Fruit fly (Drosophila melanogaster) whole organism, embryonic: ENCODE measurements around the gene CG17819.

Experiments used
- Ada2b ChIP-seq: fragments of 200-800 bp; sonication (Bioruptor generic); IDR thresholded peaks from 2 replicates; pipeline ENCODE4 v1.3.6; 2022; ENCODE audit warnings: missing biosample characterization, missing genetic modification characterization
- CG10267 ChIP-seq: fragments of 200-800 bp; sonication (Bioruptor generic); optimal IDR thresholded peaks from 2 replicates; lab custom pipeline; 2018; ENCODE audit warnings: missing biosample characterization, mild to moderate bottlenecking, missing genetic modification characterization, moderate library complexity
- CG10274 ChIP-seq: fragments of 200-800 bp; sonication (Bioruptor generic); optimal IDR thresholded peaks from 3 replicates; lab custom pipeline; 2017; ENCODE audit warnings: missing biosample characterization, mild to moderate bottlenecking, missing genetic modification characterization
- CG10462 ChIP-seq: fragments of 200-800 bp; sonication (Bioruptor generic); optimal IDR thresholded peaks from 2 replicates; lab custom pipeline; 2016; ENCODE audit warnings: missing biosample characterization, missing genetic modification characterization
- CG11696 ChIP-seq: fragments of 200-800 bp; sonication (Bioruptor generic); IDR thresholded peaks from 2 replicates; pipeline ENCODE4 v1.3.6; 2022; ENCODE audit warnings: missing biosample characterization, missing genetic modification characterization
- CG12391 ChIP-seq: fragments of 200-800 bp; sonication (Bioruptor generic); optimal IDR thresholded peaks from 3 replicates; lab custom pipeline; 2018; ENCODE audit warnings: missing biosample characterization, mild to moderate bottlenecking, missing genetic modification characterization, moderate library complexity
- CG12744 ChIP-seq: fragments of 200-800 bp; sonication (Bioruptor generic); optimal IDR thresholded peaks from 2 replicates; lab custom pipeline; 2016; ENCODE audit warnings: missing biosample characterization, missing genetic modification characterization
- CG1603 ChIP-seq: fragments of 200-800 bp; sonication (Bioruptor generic); optimal IDR thresholded peaks from 2 replicates; lab custom pipeline; 2019; ENCODE audit warnings: missing biosample characterization, mild to moderate bottlenecking, missing genetic modification characterization, moderate library complexity
- CG17186 ChIP-seq: fragments of 200-800 bp; sonication (Bioruptor generic); optimal IDR thresholded peaks from 3 replicates; lab custom pipeline; 2017; ENCODE audit warnings: missing biosample characterization, missing genetic modification reagents, missing genetic modification characterization
- CG30403 ChIP-seq: fragments of 200-800 bp; sonication (Bioruptor generic); optimal IDR thresholded peaks from 3 replicates; lab custom pipeline; 2016; ENCODE audit warnings: missing biosample characterization, missing genetic modification characterization
- CG32767 ChIP-seq: fragments of 200-800 bp; sonication (Bioruptor generic); IDR thresholded peaks from 2 replicates; pipeline ENCODE4 v1.3.6; 2022; ENCODE audit warnings: missing biosample characterization, missing genetic modification characterization
- CG32772 ChIP-seq: fragments of 200-800 bp; sonication (Bioruptor generic); IDR thresholded peaks from 2 replicates; pipeline ENCODE4 v1.3.6; 2022; ENCODE audit warnings: missing biosample characterization, missing genetic modification characterization
- CG7839 ChIP-seq: fragments of 200-800 bp; sonication (Bioruptor generic); optimal IDR thresholded peaks from 3 replicates; lab custom pipeline; 2018; ENCODE audit warnings: missing biosample characterization, mild to moderate bottlenecking, missing genetic modification characterization, moderate library complexity
- CG8290 ChIP-seq, 3 experiments: fragments of 200-800 bp; sonication (Bioruptor generic); optimal IDR thresholded peaks; 2 replicates each; lab custom pipeline; 2016 to 2019; ENCODE audit warnings: missing biosample characterization in 3 of 3, missing genetic modification characterization in 3 of 3, mild to moderate bottlenecking in 2 of 3, moderate library complexity in 1 of 3
- D ChIP-seq, 2 experiments: fragments of 200-800 bp in 1 of 2; fragments of >200 bp in 1 of 2; sonication (Bioruptor generic) in 1 of 2; optimal IDR thresholded peaks; 2 replicates in 1 of 2; 3 replicates in 1 of 2; lab custom pipeline; 2017; ENCODE audit warnings: mild to moderate bottlenecking in 1 of 2, missing biosample characterization in 1 of 2, missing genetic modification characterization in 1 of 2, missing genetic modification reagents in 1 of 2
- Dip3 ChIP-seq: fragments of 200-800 bp; sonication (Bioruptor generic); optimal IDR thresholded peaks from 3 replicates; lab custom pipeline; 2016; ENCODE audit warnings: missing biosample characterization, missing genetic modification characterization
- E2f1 ChIP-seq: fragments of 200-800 bp; sonication (Bioruptor generic); IDR thresholded peaks from 2 replicates; pipeline ENCODE4 v1.3.6; 2022; ENCODE audit warnings: missing biosample characterization, missing genetic modification characterization
- Fer3 ChIP-seq: fragments of 200-800 bp; sonication (Bioruptor generic); optimal IDR thresholded peaks from 2 replicates; lab custom pipeline; 2018; ENCODE audit warnings: missing biosample characterization, mild to moderate bottlenecking, missing genetic modification characterization, moderate library complexity
- HLH4C ChIP-seq: fragments of 200-800 bp; sonication (Bioruptor generic); IDR thresholded peaks from 3 replicates; pipeline ENCODE4 v1.3.6; 2022; ENCODE audit warnings: missing biosample characterization, missing genetic modification characterization; ENCODE audit not compliant: partially characterized antibody
- HLH54F ChIP-seq: fragments of 200-800 bp; sonication (Bioruptor generic); optimal IDR thresholded peaks from 3 replicates; lab custom pipeline; 2016; ENCODE audit warnings: missing biosample characterization, missing genetic modification characterization
- HmgZ ChIP-seq: fragments of 200-800 bp; sonication (Bioruptor generic); optimal IDR thresholded peaks from 2 replicates; lab custom pipeline; 2018; ENCODE audit warnings: missing biosample characterization, mild to moderate bottlenecking, missing genetic modification characterization
- Hr3 ChIP-seq: fragments of 200-800 bp; sonication (Bioruptor generic); optimal IDR thresholded peaks from 3 replicates; lab custom pipeline; 2016; ENCODE audit warnings: missing biosample characterization, missing genetic modification characterization
- Hr78 ChIP-seq, 2 experiments: fragments of 200-800 bp in 1 of 2; fragments of >200 bp in 1 of 2; sonication (Bioruptor generic) in 1 of 2; optimal IDR thresholded peaks; 2 replicates each; lab custom pipeline; 2017 to 2019; ENCODE audit warnings: missing biosample characterization in 2 of 2, missing genetic modification characterization in 2 of 2, mild to moderate bottlenecking in 1 of 2, moderate library complexity in 1 of 2
- Lhr ChIP-seq: fragments of 200-800 bp; sonication (Bioruptor generic); optimal IDR thresholded peaks from 3 replicates; lab custom pipeline; 2017; ENCODE audit warnings: mild to moderate bottlenecking, missing biosample characterization, missing genetic modification reagents, missing genetic modification characterization
- Max ChIP-seq: fragments of 200-800 bp; sonication (Bioruptor generic); optimal IDR thresholded peaks from 2 replicates; lab custom pipeline; 2016; ENCODE audit warnings: missing biosample characterization, mild to moderate bottlenecking, missing genetic modification characterization
- NC2β ChIP-seq: fragments of 200-800 bp; sonication (Bioruptor generic); optimal IDR thresholded peaks from 2 replicates; lab custom pipeline; 2016; ENCODE audit warnings: missing biosample characterization, missing genetic modification characterization
- Scr ChIP-seq: fragments of 200-800 bp; sonication (Bioruptor generic); IDR thresholded peaks from 2 replicates; pipeline ENCODE4 v1.3.6; 2022; ENCODE audit warnings: missing biosample characterization, missing genetic modification characterization; ENCODE audit not compliant: partially characterized antibody
- Sox102F ChIP-seq: fragments of 200-800 bp; sonication (Bioruptor generic); optimal IDR thresholded peaks from 2 replicates; lab custom pipeline; 2018; ENCODE audit warnings: missing biosample characterization, mild to moderate bottlenecking, missing genetic modification characterization, moderate library complexity
- Sry-β ChIP-seq: fragments of 200-800 bp; sonication (Bioruptor generic); optimal IDR thresholded peaks from 2 replicates; lab custom pipeline; 2018; ENCODE audit warnings: missing biosample characterization, mild to moderate bottlenecking, missing genetic modification characterization, moderate library complexity
- bab2 ChIP-seq: fragments of 200-800 bp; sonication (Bioruptor generic); optimal IDR thresholded peaks from 2 replicates; lab custom pipeline; 2016; ENCODE audit warnings: missing biosample characterization, missing genetic modification characterization
- bigmax ChIP-seq: fragments of 200-800 bp; sonication (Bioruptor generic); optimal IDR thresholded peaks from 2 replicates; lab custom pipeline; 2018; ENCODE audit warnings: missing biosample characterization, mild to moderate bottlenecking, missing genetic modification characterization
- crol ChIP-seq: fragments of 200-800 bp; sonication (Bioruptor generic); IDR thresholded peaks from 2 replicates; pipeline ENCODE4 v1.3.6; 2022; ENCODE audit warnings: missing biosample characterization, missing genetic modification characterization
- ewg ChIP-seq: fragments of 200-800 bp; sonication (Bioruptor generic); optimal IDR thresholded peaks from 3 replicates; lab custom pipeline; 2017; ENCODE audit warnings: mild to moderate bottlenecking, missing biosample characterization, missing genetic modification reagents, missing genetic modification characterization
- fd96Cb ChIP-seq: fragments of 200-800 bp; sonication (Bioruptor generic); optimal IDR thresholded peaks from 2 replicates; lab custom pipeline; 2018; ENCODE audit warnings: missing biosample characterization, mild to moderate bottlenecking, missing genetic modification characterization, moderate library complexity
- grau ChIP-seq: fragments of 200-800 bp; optimal IDR thresholded peaks from 3 replicates; lab custom pipeline; 2019; ENCODE audit warnings: missing biosample characterization, mild to moderate bottlenecking, missing genetic modification characterization, moderate library complexity
- odd ChIP-seq: fragments of 200-800 bp; sonication (Bioruptor generic); optimal IDR thresholded peaks from 2 replicates; lab custom pipeline; 2017; ENCODE audit warnings: missing biosample characterization, mild to moderate bottlenecking, missing genetic modification characterization
- onecut ChIP-seq: fragments of 200-800 bp; sonication (Bioruptor generic); IDR thresholded peaks from 2 replicates; pipeline ENCODE4 v1.3.6; 2022; ENCODE audit warnings: missing biosample characterization, missing genetic modification characterization
- org-1 ChIP-seq: fragments of 200-800 bp; sonication (Bioruptor generic); optimal IDR thresholded peaks from 2 replicates; lab custom pipeline; 2017; ENCODE audit warnings: missing biosample characterization, missing genetic modification characterization
- phol ChIP-seq: fragments of 200-800 bp; sonication (Bioruptor generic); optimal IDR thresholded peaks from 3 replicates; lab custom pipeline; 2018; ENCODE audit warnings: missing biosample characterization, mild to moderate bottlenecking, missing genetic modification characterization, moderate library complexity
- prd ChIP-seq, 3 experiments: fragments of >200 bp in 2 of 3; fragments of 200-800 bp in 1 of 3; sonication (Bioruptor generic) in 1 of 3; optimal IDR thresholded peaks in 2 of 3; IDR thresholded peaks in 1 of 3; 2 replicates in 2 of 3; 3 replicates in 1 of 3; pipeline versions ENCODE4 v1.3.6 to Lab custom; 2017 to 2022; ENCODE audit warnings: missing biosample characterization in 1 of 3, missing genetic modification characterization in 1 of 3
- row ChIP-seq: fragments of 200-800 bp; sonication (Bioruptor generic); IDR thresholded peaks from 3 replicates; pipeline ENCODE4 v1.3.6; 2022; ENCODE audit warnings: missing biosample characterization, missing genetic modification characterization
- sna ChIP-seq: fragments of 200-800 bp; sonication (Bioruptor generic); IDR thresholded peaks from 2 replicates; pipeline ENCODE4 v1.3.6; 2022; ENCODE audit warnings: missing biosample characterization, missing genetic modification characterization; ENCODE audit not compliant: partially characterized antibody
- unpg ChIP-seq: fragments of 200-800 bp; sonication (Bioruptor generic); optimal IDR thresholded peaks from 3 replicates; lab custom pipeline; 2018; ENCODE audit warnings: missing biosample characterization, mild to moderate bottlenecking, missing genetic modification characterization, moderate library complexity
- vvl ChIP-seq: fragments of 200-800 bp; sonication (Bioruptor generic); IDR thresholded peaks from 2 replicates; pipeline ENCODE4 v1.3.6; 2022; ENCODE audit warnings: missing biosample characterization, missing genetic modification characterization
- zfh1 ChIP-seq: fragments of 200-800 bp; sonication (Bioruptor generic); IDR thresholded peaks from 3 replicates; pipeline ENCODE4 v1.3.6; 2022; ENCODE audit warnings: missing biosample characterization, missing genetic modification characterization

Gene CG17819

DNA sequence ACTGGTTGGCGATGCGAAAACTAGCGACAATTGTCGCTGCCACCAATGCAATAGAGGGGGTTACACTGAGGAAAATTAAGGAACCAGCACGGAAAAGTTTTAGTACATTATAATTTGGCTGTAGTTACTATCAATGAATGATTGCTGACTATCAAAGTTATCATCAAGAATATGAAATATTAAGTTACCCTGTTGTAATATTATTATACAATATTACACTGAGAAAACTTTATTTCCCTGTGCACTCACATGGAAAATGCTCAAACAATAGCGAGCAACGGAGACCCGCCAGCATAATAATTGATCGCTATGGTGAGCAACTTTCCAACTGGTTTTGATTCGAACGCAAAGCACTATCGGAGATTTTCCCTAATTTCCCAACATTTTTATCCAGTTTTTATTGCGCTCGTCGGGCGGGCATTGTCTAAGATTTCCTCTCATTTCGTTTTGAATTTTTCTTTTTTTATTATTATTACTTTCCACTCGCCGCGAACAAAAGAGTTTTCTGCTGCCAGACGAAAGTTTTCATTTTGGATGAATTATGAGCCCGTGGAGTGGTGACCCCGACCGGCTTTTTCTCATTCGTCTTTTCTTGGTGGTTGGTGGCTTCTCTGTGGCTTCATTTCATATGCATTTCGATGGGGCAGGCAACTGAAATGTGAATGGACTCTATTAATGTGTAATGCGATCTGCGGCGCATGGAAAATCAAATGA, 23.1 kb downstream of the CG17819 start (continued):
- peak; percentile 94 for TF ChIP-seq Sox102F (GFP tag; lab: Kevin White, UChicago)
- TF ChIP-seq HLH4C (GFP tag; lab: Robert Waterston, UW), result no peak
- peak; percentile 73 for TF ChIP-seq Lhr (GFP tag; lab: Kevin White, UChicago)

dm6 chr3R:21859509-21859908, 25.8 kb downstream of the CG17819 start:
- TF ChIP-seq NC2β (peak; percentile 47), CG17186 (GFP tag; lab: Kevin White, UChicago) (no peak), Ada2b (GFP tag; lab: Robert Waterston, UW) (no peak), CG7839 (tag; lab: Kevin White, UChicago) (peak; percentile 62), D (optimal IDR thresholded peaks at IDR 0.05; lab: Kevin White, UChicago) (no peak), D (GFP tag; optimal IDR thresholded peaks at IDR 0.05; lab: Kevin White, UChicago) (peak; percentile 55), HLH54F (GFP tag; lab: Kevin White, UChicago) (no peak), Hr3 (GFP tag; lab: Kevin White, UChicago) (peak; percentile 26), HmgZ (tag; lab: Kevin White, UChicago) (no peak), odd (GFP tag; lab: Kevin White, UChicago) (no peak), Fer3 (tag; lab: Kevin White, UChicago) (no peak), bab2 (GFP tag; lab: Kevin White, UChicago) (peak; percentile 47), CG11696 (0 out of 2 replicates have a peak, but pooled peaks have one; percentile 32), Max (peak; percentile 19), Sry-β (GFP tag; lab: Kevin White, UChicago) (no peak), CG10274 (GFP tag; lab: Kevin White, UChicago) (no peak), CG10267 (tag; lab: Kevin White, UChicago) (peak; percentile 47), sna (GFP tag; lab: Robert Waterston, UW) (no peak), crol (0 out of 2 replicates have a peak, but pooled peaks have one; percentile 17), CG10462 (peak; percentile 1), CG12744 (GFP tag; lab: Kevin White, UChicago) (no peak), vvl (GFP tag; lab: Robert Waterston, UW) (peak; percentile 44; the same call in 1 of the 2 replicates), Hr78 (GFP tag; optimal IDR thresholded peaks at IDR 0.05; lab: Kevin White, UChicago) (peak in 1 of 2 experiments; percentile 13), zfh1 (GFP tag; lab: Robert Waterston, UW) (peak; percentile 63; the same call in 1 of the 3 replicates), bigmax (GFP tag; lab: Kevin White, UChicago) (no peak), CG1603 (tag; lab: Kevin White, UChicago) (peak; percentile 49), CG12391 (peak; percentile 61), grau (tag; lab: Kevin White, UChicago) (peak; percentile 57), phol (tag; lab: Kevin White, UChicago) (peak; percentile 63), CG30403 (peak; percentile 55), CG32767 (GFP tag; lab: Robert Waterston, UW) (0 out of 2 replicates have a peak, but pooled peaks have one; percentile 27), onecut (GFP tag; lab: Robert Waterston, UW) (peak; percentile 33), prd (optimal IDR thresholded peaks at IDR 0.05; lab: Kevin White, UChicago) (no peak), prd (GFP tag; IDR thresholded peaks at IDR 0.05; lab: Robert Waterston, UW) (peak; percentile 68), org-1 (peak; percentile 2), row (GFP tag; lab: Robert Waterston, UW) (peak; percentile 64), unpg (GFP tag; lab: Kevin White, UChicago) (peak; percentile 57), E2f1 (GFP tag; lab: Robert Waterston, UW) (peak; percentile 39; the same call in 1 of the 2 replicates), Dip3 (GFP tag; lab: Kevin White, UChicago) (no peak), CG8290 (GFP tag; optimal IDR thresholded peaks at IDR 0.05; lab: Kevin White, UChicago) (no peak), CG8290 (tag; optimal IDR thresholded peaks at IDR 0.05; lab: Kevin White, UChicago) (no peak), Scr (GFP tag; lab: Robert Waterston, UW) (no peak), fd96Cb (tag; lab: Kevin White, UChicago) (peak; percentile 23), ewg (peak; percentile 30), CG32772 (no peak)
